Fruit fly (Drosophila melanogaster) whole organism, pupa: ENCODE measurements around the gene ZnT35C.

Experiments used
- CG10348 ChIP-seq: fragments of 200-800 bp; sonication (Bioruptor generic); IDR thresholded peaks from 2 replicates; pipeline ENCODE4 v1.3.6; 2022; ENCODE audit warnings: missing biosample characterization, missing genetic modification characterization
- CG12605 ChIP-seq: fragments of 200-800 bp; sonication (Bioruptor generic); IDR thresholded peaks from 2 replicates; pipeline ENCODE4 v1.3.6; 2022; ENCODE audit warnings: missing biosample characterization, missing genetic modification characterization
- CG13204 ChIP-seq: fragments of 200-800 bp; sonication (Bioruptor generic); optimal IDR thresholded peaks from 2 replicates; lab custom pipeline; 2018; ENCODE audit warnings: missing biosample characterization, mild to moderate bottlenecking, missing genetic modification characterization, moderate library complexity
- CG14655 ChIP-seq: fragments of 200-800 bp; sonication (Bioruptor generic); optimal IDR thresholded peaks from 3 replicates; lab custom pipeline; 2017; ENCODE audit warnings: mild to moderate bottlenecking, missing biosample characterization, missing genetic modification reagents, missing genetic modification characterization
- CG15710 ChIP-seq: fragments of 200-800 bp; sonication (Bioruptor generic); optimal IDR thresholded peaks from 2 replicates; lab custom pipeline; 2018; ENCODE audit warnings: missing biosample characterization, mild to moderate bottlenecking, missing genetic modification characterization, moderate library complexity
- CG17806 ChIP-seq: fragments of 200-800 bp; sonication (Bioruptor generic); optimal IDR thresholded peaks from 2 replicates; lab custom pipeline; 2018; ENCODE audit warnings: missing biosample characterization, mild to moderate bottlenecking, missing genetic modification characterization, moderate library complexity
- CG32121 ChIP-seq: fragments of 200-800 bp; sonication (Bioruptor generic); IDR thresholded peaks from 2 replicates; pipeline ENCODE4 v1.3.6; 2022; ENCODE audit warnings: missing biosample characterization, missing genetic modification characterization
- CG34367 ChIP-seq: fragments of 200-800 bp; sonication (Bioruptor generic); optimal IDR thresholded peaks from 2 replicates; lab custom pipeline; 2018; ENCODE audit warnings: missing biosample characterization, mild to moderate bottlenecking, missing genetic modification characterization
- CG4496 ChIP-seq: fragments of 200-800 bp; sonication (Bioruptor generic); IDR thresholded peaks from 3 replicates; pipeline ENCODE4 v1.3.6; 2022; ENCODE audit warnings: missing biosample characterization, missing genetic modification characterization
- CG8159 ChIP-seq: fragments of 200-800 bp; sonication (Bioruptor generic); optimal IDR thresholded peaks from 3 replicates; lab custom pipeline; 2018; ENCODE audit warnings: missing biosample characterization, mild to moderate bottlenecking, missing genetic modification characterization, moderate library complexity
- CG8301 ChIP-seq: fragments of 200-800 bp; sonication (Bioruptor generic); optimal IDR thresholded peaks from 2 replicates; lab custom pipeline; 2018; ENCODE audit warnings: missing biosample characterization, mild to moderate bottlenecking, missing genetic modification characterization
- CG9948 ChIP-seq: fragments of 200-800 bp; sonication (Bioruptor generic); optimal IDR thresholded peaks from 2 replicates; lab custom pipeline; 2018; ENCODE audit warnings: missing biosample characterization, mild to moderate bottlenecking, missing genetic modification characterization, moderate library complexity
- D1 ChIP-seq: fragments of 200-800 bp; sonication (Bioruptor generic); optimal IDR thresholded peaks from 2 replicates; lab custom pipeline; 2018; ENCODE audit warnings: missing biosample characterization, mild to moderate bottlenecking, missing genetic modification characterization, moderate library complexity
- EcR ChIP-seq: fragments of 200-800 bp; sonication (Bioruptor generic); optimal IDR thresholded peaks from 3 replicates; lab custom pipeline; 2019; ENCODE audit warnings: missing biosample characterization, missing genetic modification characterization, mild to moderate bottlenecking, moderate library complexity, missing genetic modification reagents
- Ets98B ChIP-seq: fragments of 200-800 bp; sonication (Bioruptor generic); IDR thresholded peaks from 2 replicates; pipeline ENCODE4 v1.3.6; 2022; ENCODE audit warnings: missing biosample characterization, missing genetic modification characterization
- Pif1A ChIP-seq: fragments of 200-800 bp; sonication (Bioruptor generic); optimal IDR thresholded peaks from 3 replicates; lab custom pipeline; 2016; ENCODE audit warnings: missing biosample characterization, missing genetic modification characterization
- Pif1B ChIP-seq: fragments of 200-800 bp; sonication (Bioruptor generic); optimal IDR thresholded peaks from 3 replicates; lab custom pipeline; 2016; ENCODE audit warnings: missing biosample characterization, missing genetic modification characterization
- Snoo ChIP-seq: fragments of 200-800 bp; sonication (Bioruptor generic); optimal IDR thresholded peaks from 3 replicates; lab custom pipeline; 2017; ENCODE audit warnings: missing biosample characterization, mild to moderate bottlenecking, missing genetic modification characterization, inconsistent platforms
- fd96Ca ChIP-seq: fragments of 200-800 bp; sonication (Bioruptor generic); IDR thresholded peaks from 3 replicates; pipeline ENCODE4 v1.3.6; 2022; ENCODE audit warnings: missing biosample characterization, missing genetic modification characterization
- gl ChIP-seq: fragments of 200-800 bp; sonication (Bioruptor generic); optimal IDR thresholded peaks from 2 replicates; lab custom pipeline; 2018; ENCODE audit warnings: missing biosample characterization, mild to moderate bottlenecking, missing genetic modification characterization
- rn ChIP-seq: fragments of 200-800 bp; sonication (Bioruptor generic); IDR thresholded peaks from 2 replicates; pipeline ENCODE4 v1.3.6; 2022; ENCODE audit warnings: missing biosample characterization, missing genetic modification characterization

Gene ZnT35C

DNA sequence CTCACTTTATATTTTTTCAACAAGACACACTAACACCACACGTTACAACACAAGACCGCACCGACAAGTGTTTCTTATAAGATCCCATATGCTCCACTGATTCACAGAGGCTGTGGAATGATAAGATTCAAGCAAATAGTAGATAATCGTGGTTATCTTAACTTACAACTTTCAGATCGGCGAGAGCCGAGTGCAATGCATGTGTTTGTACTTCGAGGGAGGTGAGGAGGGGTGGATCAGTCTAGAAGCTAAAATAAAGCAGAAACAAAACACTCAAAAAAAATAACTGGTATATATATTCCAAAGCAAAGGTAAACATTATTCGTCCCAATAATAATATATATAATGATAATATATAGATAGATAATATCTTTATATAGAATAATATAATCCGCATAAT, at the start of gene ZnT35C:
ZnT35C (minus strand) TSS at position 101 of the 400 bp plus-strand sequence.
- TF ChIP-seq gl (tag; lab: Kevin White, UChicago) (no peak), CG10348 (no peak), Snoo (no peak), CG8301 (tag; lab: Kevin White, UChicago) (no peak), CG8159 (tag; lab: Kevin White, UChicago) (peak; percentile 10), fd96Ca (GFP tag; lab: Robert Waterston, UW) (no peak), D1 (tag; lab: Kevin White, UChicago) (no peak)
- TF ChIP-seq, all 21 proteins: peak for 1

DNA sequence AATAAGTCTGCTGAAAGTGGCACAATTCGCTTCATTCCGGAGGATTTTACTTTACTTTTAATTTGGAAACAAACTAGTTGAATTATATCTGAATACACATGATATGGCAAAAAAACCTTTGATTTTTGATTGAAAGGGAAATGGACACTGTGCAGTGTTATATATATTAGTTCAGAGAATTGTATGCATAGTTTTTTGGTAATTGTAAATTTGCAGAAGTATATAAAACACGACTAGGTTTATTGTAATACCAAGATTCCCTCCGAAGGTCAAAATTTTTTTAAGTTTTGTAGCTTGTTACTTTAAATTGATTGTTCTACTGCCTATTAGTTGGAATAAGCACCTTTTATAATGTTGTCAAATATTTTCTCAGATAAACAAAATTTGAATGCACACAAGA, 44.6 kb upstream of the ZnT35C start, which contains the start of gene CG15260:
CG15260 (minus strand) TSS at position 101 of the 400 bp plus-strand sequence.
- TF ChIP-seq CG32121 (GFP tag; lab: Robert Waterston, UW) = no peak
- TF ChIP-seq Snoo = no peak
- TF ChIP-seq CG8159 (tag; lab: Kevin White, UChicago) = no peak
- TF ChIP-seq CG17806 (tag; lab: Kevin White, UChicago) = no peak
- no peak for TF ChIP-seq rn (GFP tag; lab: Robert Waterston, UW)
- TF ChIP-seq Pif1B (GFP tag; lab: Kevin White, UChicago) = no peak
- no peak for TF ChIP-seq Pif1A (GFP tag; lab: Kevin White, UChicago)
- no peak for TF ChIP-seq D1 (tag; lab: Kevin White, UChicago)
- TF ChIP-seq CG14655 (GFP tag; lab: Kevin White, UChicago) = no peak

DNA sequence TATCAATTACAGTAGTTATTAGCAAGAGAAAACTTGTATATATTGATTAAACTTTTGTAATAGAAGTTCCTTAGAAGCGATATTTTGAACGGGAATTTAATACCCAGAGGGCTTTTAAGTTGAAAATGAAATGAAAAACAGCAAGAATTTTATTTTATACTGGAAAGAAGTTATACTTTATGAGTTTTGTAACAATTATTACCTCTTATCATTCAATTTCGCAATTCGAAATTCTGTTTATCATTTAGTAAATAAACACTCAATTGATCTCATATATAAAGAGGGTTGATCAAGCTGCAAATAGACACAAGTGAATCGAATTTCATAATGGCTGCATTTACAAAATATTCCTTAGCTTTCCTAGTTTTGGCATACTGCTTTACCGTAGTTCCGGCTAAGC, 37.2 kb upstream of the ZnT35C start, which contains the start of gene CG15263:
CG15263 (plus strand) TSS at position 301 of the 400 bp plus-strand sequence.
- TF ChIP-seq CG15710 (tag; lab: Kevin White, UChicago) (no peak), rn (GFP tag; lab: Robert Waterston, UW) (no peak), Snoo (no peak), CG8301 (tag; lab: Kevin White, UChicago) (no peak), CG32121 (GFP tag; lab: Robert Waterston, UW) (no peak), CG12605 (GFP tag; lab: Robert Waterston, UW) (no peak), CG8159 (tag; lab: Kevin White, UChicago) (no peak), CG14655 (GFP tag; lab: Kevin White, UChicago) (no peak), CG17806 (tag; lab: Kevin White, UChicago) (no peak), CG4496 (GFP tag; lab: Robert Waterston, UW) (no peak)

DNA sequence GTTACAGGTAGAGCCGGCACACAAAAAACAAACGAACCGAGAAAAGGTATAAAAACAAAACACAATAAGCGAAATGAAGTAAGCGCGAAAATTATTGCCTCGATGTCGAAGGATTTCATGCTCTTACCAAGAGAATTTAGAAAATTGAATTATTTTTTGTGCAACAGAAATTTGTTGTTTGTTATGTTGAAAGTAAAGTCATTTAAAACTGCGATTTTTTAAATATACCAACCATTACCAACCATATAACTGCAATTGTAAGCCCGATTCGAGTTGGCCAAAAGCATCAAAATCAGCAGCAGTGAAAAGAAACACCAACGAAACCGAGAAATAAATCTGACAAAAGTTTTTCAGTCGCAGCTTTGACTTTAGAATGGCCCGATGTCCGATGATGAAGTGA, 33.5 kb upstream of the ZnT35C start:
- TF ChIP-seq CG12605 (GFP tag; lab: Robert Waterston, UW) (no peak), Ets98B (GFP tag; lab: Robert Waterston, UW) (no peak), CG13204 (no peak), CG8301 (tag; lab: Kevin White, UChicago) (no peak), Snoo (peak; percentile 39), D1 (tag; lab: Kevin White, UChicago) (no peak)
- TF ChIP-seq, all 21 proteins: peak for 1

DNA sequence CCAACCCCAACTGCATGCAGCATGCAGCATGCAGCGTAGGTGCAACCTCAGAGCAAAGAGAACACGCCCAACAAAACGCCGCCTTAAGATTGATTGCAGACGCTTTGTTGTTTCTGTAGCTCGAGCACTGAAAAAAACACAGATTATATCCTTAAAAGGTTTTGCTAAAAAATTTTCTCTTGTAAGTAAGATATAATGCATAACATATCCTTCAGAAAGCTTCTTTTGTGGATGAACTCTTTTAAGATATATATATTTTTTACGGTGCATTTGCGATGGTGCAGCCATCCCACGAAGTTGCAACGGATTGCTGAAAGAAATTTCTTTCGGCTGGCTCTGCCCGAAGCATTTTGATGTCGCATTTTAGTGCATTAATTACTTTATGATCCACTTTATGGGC, 28.3 kb upstream of the ZnT35C start:
- peak; percentile 57 for TF ChIP-seq CG8159 (tag; lab: Kevin White, UChicago)
- TF ChIP-seq gl (tag; lab: Kevin White, UChicago) = no peak
- TF ChIP-seq CG4496 (GFP tag; lab: Robert Waterston, UW) = 0 out of 3 replicates have a peak, but pooled peaks have one; percentile 24
- TF ChIP-seq CG15710 (tag; lab: Kevin White, UChicago) = peak; percentile 39
- peak; percentile 32 for TF ChIP-seq Pif1B (GFP tag; lab: Kevin White, UChicago)
- peak; percentile 36 for TF ChIP-seq Pif1A (GFP tag; lab: Kevin White, UChicago)
- TF ChIP-seq rn (GFP tag; lab: Robert Waterston, UW) = no peak; the same call in 1 of the 2 replicates
- TF ChIP-seq CG9948 (tag; lab: Kevin White, UChicago) = peak; percentile 32
- TF ChIP-seq Snoo = peak; percentile 43
- TF ChIP-seq CG14655 (GFP tag; lab: Kevin White, UChicago) = no peak
- TF ChIP-seq CG17806 (tag; lab: Kevin White, UChicago) = peak; percentile 52
- peak; percentile 29; the same call in 1 of the 2 replicates for TF ChIP-seq CG32121 (GFP tag; lab: Robert Waterston, UW)
- no peak for TF ChIP-seq CG8301 (tag; lab: Kevin White, UChicago)
- TF ChIP-seq CG12605 (GFP tag; lab: Robert Waterston, UW) = no peak
- no peak for TF ChIP-seq CG13204
- TF ChIP-seq CG34367 (tag; lab: Kevin White, UChicago) = peak; percentile 27
- 0 out of 3 replicates have a peak, but pooled peaks have one; percentile 8 for TF ChIP-seq fd96Ca (GFP tag; lab: Robert Waterston, UW)
- no peak for TF ChIP-seq EcR
- TF ChIP-seq CG10348 = no peak
- no peak for TF ChIP-seq Ets98B (GFP tag; lab: Robert Waterston, UW)
- TF ChIP-seq D1 (tag; lab: Kevin White, UChicago) = no peak

DNA sequence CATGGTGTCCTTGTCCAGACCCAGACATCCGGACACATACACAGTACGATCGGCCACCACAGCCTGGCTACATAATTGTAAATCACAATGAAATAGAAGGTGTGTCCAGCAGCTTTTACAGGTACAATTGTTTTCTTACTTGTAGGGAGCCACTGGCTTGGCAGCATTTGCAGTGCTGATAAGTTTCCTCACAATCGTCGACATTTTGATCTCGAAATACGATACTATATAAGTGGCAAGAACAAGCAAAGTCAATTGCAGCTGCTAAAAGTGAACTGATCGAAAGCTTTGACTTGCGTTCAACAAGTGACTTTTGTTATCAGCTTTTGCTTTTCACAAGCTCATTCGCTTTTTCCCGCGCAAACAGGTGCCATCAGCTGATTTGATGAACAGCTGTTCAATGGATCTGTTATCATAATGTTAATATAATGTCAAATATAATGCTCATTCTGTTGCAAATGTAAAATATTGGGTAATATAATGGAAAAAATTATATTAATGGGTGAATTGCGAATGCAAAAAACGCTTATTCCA, 27.3 kb upstream of the ZnT35C start, which contains the start of gene UK114:
UK114 (minus strand) TSS at position 309 of the 534 bp plus-strand sequence.
- TF ChIP-seq CG17806 (tag; lab: Kevin White, UChicago) = no peak
- no peak for TF ChIP-seq Pif1A (GFP tag; lab: Kevin White, UChicago)
- TF ChIP-seq CG13204 = no peak
